Worm (Caenorhabditis elegans) whole organism, L4/young adult: ENCODE data around the gene ptr-14.

Source experiments
- W03F9.2 ChIP-seq: fragments of 150-350 bp; optimal IDR thresholded peaks from 2 replicates; lab custom pipeline; 2014; ENCODE audit warnings: missing biosample characterization, missing genetic modification characterization
- dao-5 ChIP-seq: sonication (generic microtip); optimal IDR thresholded peaks from 2 replicates; lab custom pipeline; 2016; ENCODE audit warnings: missing genotype, missing genetic modification characterization, moderate library complexity, missing compliant biosample characterization
- him-1 ChIP-seq: sonication (generic microtip); optimal IDR thresholded peaks from 2 replicates; lab custom pipeline; 2016; ENCODE audit warnings: missing genotype, missing genetic modification reagents, missing genetic modification characterization, missing compliant biosample characterization

DNA sequence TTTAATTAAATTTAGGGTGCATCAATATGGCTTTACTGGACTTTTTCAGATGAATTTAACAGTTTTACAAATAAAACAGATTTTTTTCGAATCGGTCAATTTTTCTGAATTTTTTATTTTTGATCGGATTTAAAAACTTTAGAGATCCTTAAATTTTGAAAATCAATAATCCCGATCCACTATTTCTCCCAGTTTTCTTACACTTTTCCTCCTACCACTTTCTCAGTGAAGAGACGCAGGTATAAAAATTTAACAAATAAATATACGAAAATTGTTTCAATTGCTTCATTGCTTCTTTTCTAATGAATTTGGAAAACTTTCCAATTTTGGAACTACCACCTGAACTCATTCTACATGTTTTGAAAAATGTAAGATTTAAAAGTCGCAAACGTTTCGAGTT, 48.9 kb downstream of the ptr-14 start, which contains the start of gene K08C7.7:
- TF ChIP-seq him-1 (tag; lab: Kevin White, UChicago) (no peak), dao-5 (no peak), W03F9.2 (tag; lab: Kevin White, UChicago) (no peak)
